Worm (Caenorhabditis elegans): Measurements from ENCODE around the gene sly-1.

The sly-1 gene

ce11 chrIII:10525927-10526326, 19.1 kb downstream of the sly-1 start (continued):
- peak in 1 of 2 experiments; percentile 7 for TF ChIP-seq mdl-1 (tag; optimal IDR thresholded peaks at IDR 0.05)
- no peak for TF ChIP-seq unc-98 (GFP tag; IDR thresholded peaks at IDR 0.05)
- no peak for TF ChIP-seq nhr-76 (tag; optimal IDR thresholded peaks at IDR 0.05)
- no peak for TF ChIP-seq nhr-77 (tag; optimal IDR thresholded peaks at IDR 0.05)
- TF ChIP-seq fkh-10 (GFP tag; optimal IDR thresholded peaks at IDR 0.05), result no peak
- TF ChIP-seq aha-1 (tag; optimal IDR thresholded peaks at IDR 0.05), result no peak
- no peak for TF ChIP-seq F16B12.6 (tag; optimal IDR thresholded peaks at IDR 0.05)
- no peak for TF ChIP-seq lir-3 (tag; optimal IDR thresholded peaks at IDR 0.05; ENCODE audit: poor library complexity)
- TF ChIP-seq unc-86 (tag; optimal IDR thresholded peaks at IDR 0.05), result no peak
- no peak for TF ChIP-seq skn-1 (tag; optimal IDR thresholded peaks at IDR 0.05)
- no peak for TF ChIP-seq fkh-4 (tag; optimal IDR thresholded peaks at IDR 0.05; ENCODE audit: borderline replicate concordance)
- no peak for TF ChIP-seq tbx-2 (tag; optimal IDR thresholded peaks at IDR 0.05)
- no peak for TF ChIP-seq nhr-90 (tag; optimal IDR thresholded peaks at IDR 0.05; ENCODE audit: poor library complexity)
- no peak for TF ChIP-seq mef-2 (tag; optimal IDR thresholded peaks at IDR 0.05)
- no peak for TF ChIP-seq unc-30 (tag; optimal IDR thresholded peaks at IDR 0.05)
- TF ChIP-seq lin-15B (tag; optimal IDR thresholded peaks at IDR 0.05), result no peak
- no peak for TF ChIP-seq hlh-4 (tag; optimal IDR thresholded peaks at IDR 0.05)
- TF ChIP-seq nhr-12 (tag; optimal IDR thresholded peaks at IDR 0.05), result no peak
- no peak for TF ChIP-seq lin-13 (GFP tag; optimal IDR thresholded peaks at IDR 0.05)
- TF ChIP-seq nhr-28 (tag; optimal IDR thresholded peaks at IDR 0.05), result no peak
- no peak for TF ChIP-seq alr-1 (tag; optimal IDR thresholded peaks at IDR 0.05; ENCODE audit: borderline replicate concordance)
- no peak for TF ChIP-seq fos-1 (tag; optimal IDR thresholded peaks at IDR 0.05)
- TF ChIP-seq xbp-1 (tag; optimal IDR thresholded peaks at IDR 0.05), result no peak
- no peak for TF ChIP-seq unc-62 (GFP tag; optimal IDR thresholded peaks at IDR 0.05)
- TF ChIP-seq ceh-88 (GFP tag; IDR thresholded peaks at IDR 0.05), result no peak
- no peak for TF ChIP-seq egl-13 (tag; optimal IDR thresholded peaks at IDR 0.05)
- no peak for TF ChIP-seq ceh-90 (tag; optimal IDR thresholded peaks at IDR 0.05)
- no peak for TF ChIP-seq fkh-8 (tag; optimal IDR thresholded peaks at IDR 0.05)
- TF ChIP-seq ceh-63 (GFP tag; optimal IDR thresholded peaks at IDR 0.05), result no peak
- no peak for TF ChIP-seq ztf-4 (tag; optimal IDR thresholded peaks at IDR 0.05)
- TF ChIP-seq nhr-85 (tag), result no peak
- no peak for TF ChIP-seq C34B4.2 (tag; optimal IDR thresholded peaks at IDR 0.05)

ce11 chrIII:10527446-10527845, 20.6 kb downstream of the sly-1 start:
- TF ChIP-seq efl-1 (optimal IDR thresholded peaks at IDR 0.05) (no peak), efl-1 (GFP tag; optimal IDR thresholded peaks at IDR 0.05 in 1 of 2) (peak in 1 of 2 experiments; percentile 79), lin-13 (GFP tag; optimal IDR thresholded peaks at IDR 0.05) (no peak), unc-98 (GFP tag; IDR thresholded peaks at IDR 0.05) (no peak), zag-1 (tag; optimal IDR thresholded peaks at IDR 0.05) (no peak)

- TF ChIP-seq nhr-47 (tag; optimal IDR thresholded peaks at IDR 0.05) (no peak), mdl-1 (tag; optimal IDR thresholded peaks at IDR 0.05) (peak in 1 of 2 experiments; percentile 45), vab-15 (tag; optimal IDR thresholded peaks at IDR 0.05) (no peak), nhr-71 (tag; optimal IDR thresholded peaks at IDR 0.05) (peak; percentile 23), dpl-1 (GFP tag; optimal IDR thresholded peaks at IDR 0.05) (no peak), nhr-76 (tag; optimal IDR thresholded peaks at IDR 0.05) (no peak), unc-98 (GFP tag; IDR thresholded peaks at IDR 0.05) (no peak), lin-35 (GFP tag; optimal IDR thresholded peaks at IDR 0.05) (peak in 1 of 2 experiments; percentile 72), nhr-85 (tag) (peak; percentile 69), hlh-4 (tag; optimal IDR thresholded peaks at IDR 0.05) (no peak), jun-1 (tag; optimal IDR thresholded peaks at IDR 0.05) (peak; percentile 62), unc-86 (tag; optimal IDR thresholded peaks at IDR 0.05) (no peak), egl-27 (tag; optimal IDR thresholded peaks at IDR 0.05) (no peak), lsy-2 (tag; optimal IDR thresholded peaks at IDR 0.05) (peak in 1 of 2 experiments; percentile 26), ceh-63 (GFP tag; optimal IDR thresholded peaks at IDR 0.05) (no peak), lir-3 (tag; optimal IDR thresholded peaks at IDR 0.05; ENCODE audit: poor library complexity) (no peak), unc-130 (tag; optimal IDR thresholded peaks at IDR 0.05) (no peak), snu-23 (GFP tag; optimal IDR thresholded peaks at IDR 0.05) (peak; percentile 36), elt-3 (tag; optimal IDR thresholded peaks at IDR 0.05) (peak in 5 of 6 experiments; percentile 48 to 95 (median 70)), grh-1 (GFP tag; IDR thresholded peaks at IDR 0.05) (no peak), nhr-90 (tag; optimal IDR thresholded peaks at IDR 0.05; ENCODE audit: poor library complexity) (peak; percentile 26), nhr-12 (tag; optimal IDR thresholded peaks at IDR 0.05) (no peak), nhr-28 (tag; optimal IDR thresholded peaks at IDR 0.05) (no peak), C34B4.2 (tag; optimal IDR thresholded peaks at IDR 0.05) (no peak), mep-1 (tag; optimal IDR thresholded peaks at IDR 0.05) (peak; percentile 44), nhr-20 (tag; optimal IDR thresholded peaks at IDR 0.05) (peak; percentile 28), lin-14 (GFP tag; optimal IDR thresholded peaks at IDR 0.05) (peak; percentile 59)
Observed at ce11 chrIII:10533310-10533709, 26.5 kb downstream of the sly-1 start.

Measured in whole organism, L1 larva.